Worm (Caenorhabditis elegans) whole organism, L1 larva: Measurements from ENCODE around the gene C17C3.6.

Experiments
- ces-1 ChIP-seq: fragments of 150-350 bp; optimal IDR thresholded peaks from 2 replicates; lab custom pipeline; 2014; ENCODE audit warnings: missing biosample characterization, missing genetic modification reagents, missing genetic modification characterization
- egl-27 ChIP-seq, 2 experiments: fragments of 150-350 bp in 1 of 2; sonication (generic microtip); optimal IDR thresholded peaks; 3 replicates each; lab custom pipeline; 2017 to 2018; ENCODE audit warnings: missing biosample characterization in 2 of 2, missing genetic modification characterization in 2 of 2, missing genetic modification reagents in 2 of 2
- elt-3 ChIP-seq, 6 experiments: fragments of 150-350 bp in 1 of 6; sonication (generic microtip); optimal IDR thresholded peaks; 2 replicates each; lab custom pipeline; 2017 to 2018; ENCODE audit warnings: missing biosample characterization in 6 of 6, missing genetic modification characterization in 6 of 6, inconsistent platforms in 1 of 6
- lin-13 ChIP-seq: fragments of 150-350 bp; optimal IDR thresholded peaks from 2 replicates; lab custom pipeline; 2014; ENCODE audit warnings: missing biosample characterization, missing genetic modification reagents, missing genetic modification characterization
- nhr-28 ChIP-seq: fragments of 150-350 bp; optimal IDR thresholded peaks from 2 replicates; lab custom pipeline; 2014; ENCODE audit warnings: missing biosample characterization, missing genetic modification characterization
- nhr-84 ChIP-seq: sonication (generic microtip); optimal IDR thresholded peaks from 2 replicates; lab custom pipeline; 2017; ENCODE audit warnings: missing biosample characterization, missing genetic modification characterization
- rnt-1 ChIP-seq: sonication (generic microtip); optimal IDR thresholded peaks from 2 replicates; lab custom pipeline; 2016; ENCODE audit warnings: mild to moderate bottlenecking, missing genetic modification characterization, moderate library complexity, missing compliant biosample characterization
- skn-1 ChIP-seq: fragments of 150-350 bp; optimal IDR thresholded peaks from 2 replicates; lab custom pipeline; 2014; ENCODE audit warnings: missing biosample characterization, missing genetic modification characterization
- snpc-4 ChIP-seq: fragments of 150-350 bp; optimal IDR thresholded peaks from 2 replicates; lab custom pipeline; 2014; ENCODE audit warnings: missing biosample characterization, missing genetic modification characterization
- snu-23 ChIP-seq: sonication (generic microtip); optimal IDR thresholded peaks from 2 replicates; lab custom pipeline; 2016; ENCODE audit warnings: missing genetic modification characterization, missing compliant biosample characterization
- zag-1 ChIP-seq: fragments of 150-350 bp; optimal IDR thresholded peaks from 2 replicates; lab custom pipeline; 2014; ENCODE audit warnings: missing biosample characterization, missing genetic modification characterization
- ztf-11 ChIP-seq, 2 experiments: sonication (generic microtip); optimal IDR thresholded peaks; 2 replicates each; lab custom pipeline; 2016 to 2017; ENCODE audit warnings: missing genetic modification characterization in 2 of 2, missing biosample characterization in 1 of 2, missing compliant biosample characterization in 1 of 2

ce11 chrII:5543476-5544144, 6.2 kb upstream of the C17C3.6 start:
- TF ChIP-seq lin-13 (GFP tag; lab: Kevin White, UChicago) (peak; percentile 96), ztf-11 (tag; optimal IDR thresholded peaks at IDR 0.05; lab: Kevin White, UChicago) (peak in 1 of 2 experiments; percentile 93), ces-1 (peak; percentile 92), nhr-84 (peak; percentile 78), egl-27 (tag; optimal IDR thresholded peaks at IDR 0.05; lab: Kevin White, UChicago) (peak; percentile 92 to 93), snpc-4 (tag; lab: Kevin White, UChicago) (peak; percentile 100), rnt-1 (tag; lab: Kevin White, UChicago) (peak; percentile 98), snu-23 (peak; percentile 100), skn-1 (tag; lab: Kevin White, UChicago) (peak; percentile 90), zag-1 (tag; lab: Kevin White, UChicago) (peak; percentile 95), nhr-28 (tag; lab: Kevin White, UChicago) (peak; percentile 69), elt-3 (tag; optimal IDR thresholded peaks at IDR 0.05; lab: Kevin White, UChicago) (peak; percentile 47 to 98 (median 80))
